Fruit fly (Drosophila melanogaster) whole organism, embryonic: ENCODE measurements around the gene CG42824.

Experiments
- Adf1 ChIP-seq: fragments of 200-800 bp; sonication (Bioruptor generic); IDR thresholded peaks from 2 replicates; pipeline ENCODE4 v1.3.6; 2022; ENCODE audit warnings: missing biosample characterization, missing genetic modification characterization
- Aef1 ChIP-seq: fragments of 200-800 bp; sonication (Bioruptor generic); IDR thresholded peaks from 3 replicates; pipeline ENCODE4 v1.3.6; 2022; ENCODE audit warnings: missing biosample characterization, missing genetic modification characterization
- B-H2 ChIP-seq: fragments of 200-800 bp; sonication (Bioruptor generic); optimal IDR thresholded peaks from 2 replicates; lab custom pipeline; 2018; ENCODE audit warnings: missing biosample characterization, mild to moderate bottlenecking, missing genetic modification characterization
- Bgb ChIP-seq: fragments of 200-800 bp; sonication (Bioruptor generic); IDR thresholded peaks from 2 replicates; pipeline ENCODE4 v1.3.6; 2022; ENCODE audit warnings: missing biosample characterization, missing genetic modification characterization; ENCODE audit not compliant: partially characterized antibody
- CG10979 ChIP-seq: fragments of 200-800 bp; sonication (Bioruptor generic); optimal IDR thresholded peaks from 2 replicates; lab custom pipeline; 2018; ENCODE audit warnings: missing biosample characterization, mild to moderate bottlenecking, missing genetic modification characterization, moderate library complexity
- CG11398 ChIP-seq: fragments of 200-800 bp; sonication (Bioruptor generic); optimal IDR thresholded peaks from 2 replicates; lab custom pipeline; 2016; ENCODE audit warnings: missing biosample characterization, missing genetic modification characterization
- CG12155 ChIP-seq: fragments of 200-800 bp; sonication (Bioruptor generic); optimal IDR thresholded peaks from 3 replicates; lab custom pipeline; 2016; ENCODE audit warnings: missing biosample characterization, missing genetic modification characterization
- CG13775 ChIP-seq: fragments of 200-800 bp; sonication (Bioruptor generic); optimal IDR thresholded peaks from 3 replicates; lab custom pipeline; 2017; ENCODE audit warnings: missing biosample characterization, mild to moderate bottlenecking, missing genetic modification characterization
- CG17612 ChIP-seq: fragments of 200-800 bp; sonication (Bioruptor generic); IDR thresholded peaks from 2 replicates; pipeline ENCODE4 v1.3.6; 2022; ENCODE audit warnings: missing biosample characterization, missing genetic modification characterization
- CG17829 ChIP-seq: fragments of 200-800 bp; optimal IDR thresholded peaks from 2 replicates; lab custom pipeline; 2019; ENCODE audit warnings: missing biosample characterization, mild to moderate bottlenecking, missing genetic modification characterization, moderate library complexity
- CG18619 ChIP-seq: fragments of 200-800 bp; sonication (Bioruptor generic); optimal IDR thresholded peaks from 3 replicates; lab custom pipeline; 2017; ENCODE audit warnings: missing biosample characterization, mild to moderate bottlenecking, missing genetic modification characterization
- CG2712 ChIP-seq: fragments of 200-800 bp; optimal IDR thresholded peaks from 3 replicates; lab custom pipeline; 2019; ENCODE audit warnings: missing biosample characterization, mild to moderate bottlenecking, missing genetic modification characterization, moderate library complexity
- CG3407 ChIP-seq: fragments of 200-800 bp; sonication (Bioruptor generic); optimal IDR thresholded peaks from 2 replicates; lab custom pipeline; 2018; ENCODE audit warnings: missing biosample characterization, mild to moderate bottlenecking, missing genetic modification characterization
- CG4360 ChIP-seq: fragments of 200-800 bp; sonication (Bioruptor generic); IDR thresholded peaks from 2 replicates; pipeline ENCODE4 v1.3.6; 2022; ENCODE audit warnings: missing biosample characterization, missing genetic modification characterization
- CG4854 ChIP-seq: fragments of 200-800 bp; sonication (Bioruptor generic); optimal IDR thresholded peaks from 2 replicates; lab custom pipeline; 2016; ENCODE audit warnings: missing biosample characterization, missing genetic modification characterization, inconsistent platforms
- CG5180 ChIP-seq: fragments of 200-800 bp; sonication (Bioruptor generic); optimal IDR thresholded peaks from 3 replicates; lab custom pipeline; 2017; ENCODE audit warnings: missing biosample characterization, missing genetic modification characterization, mild to moderate bottlenecking, moderate library complexity, missing genetic modification reagents
- CG6175 ChIP-seq: fragments of 200-800 bp; sonication (Bioruptor generic); IDR thresholded peaks from 3 replicates; pipeline ENCODE4 v1.3.6; 2022; ENCODE audit warnings: missing biosample characterization, missing genetic modification characterization
- CG7271 ChIP-seq: fragments of 200-800 bp; sonication (Bioruptor generic); optimal IDR thresholded peaks from 2 replicates; lab custom pipeline; 2018; ENCODE audit warnings: missing biosample characterization, mild to moderate bottlenecking, missing genetic modification characterization, moderate library complexity
- CG8359 ChIP-seq: fragments of 200-800 bp; sonication (Bioruptor generic); optimal IDR thresholded peaks from 2 replicates; lab custom pipeline; 2017; ENCODE audit warnings: missing biosample characterization, mild to moderate bottlenecking, missing genetic modification characterization, borderline replicate concordance
- CHES-1-like ChIP-seq: fragments of 200-800 bp; sonication (Bioruptor generic); optimal IDR thresholded peaks from 2 replicates; lab custom pipeline; 2016; ENCODE audit warnings: missing biosample characterization, missing genetic modification characterization
- CTCF ChIP-seq: fragments of 200-800 bp; sonication (Bioruptor generic); optimal IDR thresholded peaks from 2 replicates; lab custom pipeline; 2017; ENCODE audit warnings: missing biosample characterization, mild to moderate bottlenecking, missing genetic modification characterization, moderate library complexity
- Dbx ChIP-seq: fragments of 200-800 bp; sonication (Bioruptor generic); IDR thresholded peaks from 3 replicates; pipeline ENCODE4 v1.3.6; 2022; ENCODE audit warnings: missing biosample characterization, missing genetic modification characterization
- Dip3 ChIP-seq: fragments of 200-800 bp; sonication (Bioruptor generic); optimal IDR thresholded peaks from 3 replicates; lab custom pipeline; 2016; ENCODE audit warnings: missing biosample characterization, missing genetic modification characterization
- Doc2 ChIP-seq: fragments of 200-800 bp; sonication (Bioruptor generic); IDR thresholded peaks from 2 replicates; pipeline ENCODE4 v1.3.6; 2022; ENCODE audit warnings: missing biosample characterization, missing genetic modification characterization
- ERR ChIP-seq: fragments of 200-800 bp; sonication (Bioruptor generic); optimal IDR thresholded peaks from 2 replicates; lab custom pipeline; 2016; ENCODE audit warnings: missing biosample characterization, missing genetic modification characterization
- Ets97D ChIP-seq: fragments of 200-800 bp; sonication (Bioruptor generic); optimal IDR thresholded peaks from 3 replicates; lab custom pipeline; 2016; ENCODE audit warnings: missing biosample characterization, missing genetic modification characterization
- Fer1 ChIP-seq: fragments of 200-800 bp; sonication (Bioruptor generic); optimal IDR thresholded peaks from 2 replicates; lab custom pipeline; 2017; ENCODE audit warnings: missing biosample characterization, mild to moderate bottlenecking, missing genetic modification characterization
- GATAe ChIP-seq: fragments of 200-800 bp; sonication (Bioruptor generic); conservative IDR thresholded peaks from 2 replicates; pipeline ENCODE4 v1.3.6; 2022; ENCODE audit warnings: missing biosample characterization, missing genetic modification characterization
- Hr51 ChIP-seq, 2 experiments: fragments of 200-800 bp; sonication (Bioruptor generic); optimal IDR thresholded peaks; 2 replicates in 1 of 2; 3 replicates in 1 of 2; lab custom pipeline; 2016 to 2018; ENCODE audit warnings: missing biosample characterization in 2 of 2, missing genetic modification characterization in 2 of 2, mild to moderate bottlenecking in 1 of 2, moderate library complexity in 1 of 2
- Jarid2 ChIP-seq: fragments of 200-800 bp; sonication (Bioruptor generic); optimal IDR thresholded peaks from 3 replicates; lab custom pipeline; 2017; ENCODE audit warnings: mild to moderate bottlenecking, missing biosample characterization, missing genetic modification reagents, missing genetic modification characterization
- Mad ChIP-seq: fragments of 200-800 bp; sonication (Bioruptor generic); optimal IDR thresholded peaks from 2 replicates; lab custom pipeline; 2016; ENCODE audit warnings: missing biosample characterization, missing genetic modification characterization
- Poxn ChIP-seq: fragments of 200-800 bp; sonication (Bioruptor generic); IDR thresholded peaks from 2 replicates; pipeline ENCODE4 v1.3.6; 2022; ENCODE audit warnings: missing biosample characterization, missing genetic modification characterization
- Side ChIP-seq: fragments of 200-800 bp; sonication (Bioruptor generic); optimal IDR thresholded peaks from 2 replicates; lab custom pipeline; 2016; ENCODE audit warnings: missing biosample characterization, missing genetic modification characterization
- Sox100B ChIP-seq: fragments of 200-800 bp; sonication (Bioruptor generic); optimal IDR thresholded peaks from 3 replicates; lab custom pipeline; 2018; ENCODE audit warnings: missing biosample characterization, mild to moderate bottlenecking, missing genetic modification characterization
- Sox102F ChIP-seq: fragments of 200-800 bp; sonication (Bioruptor generic); optimal IDR thresholded peaks from 2 replicates; lab custom pipeline; 2018; ENCODE audit warnings: missing biosample characterization, mild to moderate bottlenecking, missing genetic modification characterization, moderate library complexity
- amos ChIP-seq: fragments of 200-800 bp; sonication (Bioruptor generic); IDR thresholded peaks from 2 replicates; pipeline ENCODE4 v1.3.6; 2022; ENCODE audit warnings: missing biosample characterization, missing genetic modification characterization; ENCODE audit not compliant: partially characterized antibody
- cg ChIP-seq: fragments of 200-800 bp; sonication (Bioruptor generic); optimal IDR thresholded peaks from 3 replicates; lab custom pipeline; 2019; ENCODE audit warnings: missing biosample characterization, mild to moderate bottlenecking, missing genetic modification characterization, moderate library complexity
- chif ChIP-seq, 2 experiments: fragments of 200-800 bp; sonication (Bioruptor generic); optimal IDR thresholded peaks; 3 replicates each; lab custom pipeline; 2016; ENCODE audit warnings: missing biosample characterization in 2 of 2, missing genetic modification characterization in 2 of 2
- dm ChIP-seq: fragments of 200-800 bp; sonication (Bioruptor generic); optimal IDR thresholded peaks from 3 replicates; lab custom pipeline; 2016; ENCODE audit warnings: missing biosample characterization, missing genetic modification characterization
- emc ChIP-seq: fragments of 200-800 bp; sonication (Bioruptor generic); optimal IDR thresholded peaks from 2 replicates; lab custom pipeline; 2016; ENCODE audit warnings: missing biosample characterization, missing genetic modification characterization
- gcm ChIP-seq: fragments of 200-800 bp; sonication (Bioruptor generic); optimal IDR thresholded peaks from 2 replicates; lab custom pipeline; 2019; ENCODE audit warnings: missing biosample characterization, mild to moderate bottlenecking, missing genetic modification characterization, moderate library complexity
- her ChIP-seq: fragments of 200-800 bp; sonication (Bioruptor generic); optimal IDR thresholded peaks from 2 replicates; lab custom pipeline; 2016; ENCODE audit warnings: missing biosample characterization, missing genetic modification characterization
- ind ChIP-seq: fragments of 200-800 bp; sonication (Bioruptor generic); optimal IDR thresholded peaks from 3 replicates; lab custom pipeline; 2016; ENCODE audit warnings: missing biosample characterization, missing genetic modification characterization
- kni ChIP-seq: fragments of 200-800 bp; sonication (Bioruptor generic); optimal IDR thresholded peaks from 3 replicates; lab custom pipeline; 2017; ENCODE audit warnings: mild to moderate bottlenecking, missing biosample characterization, missing genetic modification reagents, missing genetic modification characterization
- pita ChIP-seq: fragments of 200-800 bp; sonication (Bioruptor generic); optimal IDR thresholded peaks from 2 replicates; lab custom pipeline; 2017; ENCODE audit warnings: missing biosample characterization, mild to moderate bottlenecking, missing genetic modification characterization
- pnt ChIP-seq: fragments of 200-800 bp; sonication (Bioruptor generic); optimal IDR thresholded peaks from 3 replicates; lab custom pipeline; 2016; ENCODE audit warnings: missing biosample characterization, missing genetic modification characterization
- stc ChIP-seq: fragments of 200-800 bp; sonication (Bioruptor generic); IDR thresholded peaks from 2 replicates; pipeline ENCODE4 v1.3.6; 2022; ENCODE audit warnings: missing biosample characterization, missing genetic modification characterization
- tio ChIP-seq: fragments of 200-800 bp; sonication (Bioruptor generic); optimal IDR thresholded peaks from 2 replicates; lab custom pipeline; 2017; ENCODE audit warnings: missing biosample characterization, missing genetic modification characterization, inconsistent platforms
- vnd ChIP-seq: fragments of 200-800 bp; sonication (Bioruptor generic); IDR thresholded peaks from 3 replicates; pipeline ENCODE4 v1.3.6; 2022; ENCODE audit warnings: missing biosample characterization, missing genetic modification characterization; ENCODE audit not compliant: partially characterized antibody
- wek ChIP-seq: fragments of 200-800 bp; sonication (Bioruptor generic); optimal IDR thresholded peaks from 3 replicates; lab custom pipeline; 2018; ENCODE audit warnings: missing biosample characterization, mild to moderate bottlenecking, missing genetic modification characterization, moderate library complexity
- z ChIP-seq: fragments of 200-800 bp; sonication (Bioruptor generic); IDR thresholded peaks from 3 replicates; pipeline ENCODE4 v1.3.6; 2022; ENCODE audit warnings: missing biosample characterization, missing genetic modification characterization

Gene CG42824

DNA sequence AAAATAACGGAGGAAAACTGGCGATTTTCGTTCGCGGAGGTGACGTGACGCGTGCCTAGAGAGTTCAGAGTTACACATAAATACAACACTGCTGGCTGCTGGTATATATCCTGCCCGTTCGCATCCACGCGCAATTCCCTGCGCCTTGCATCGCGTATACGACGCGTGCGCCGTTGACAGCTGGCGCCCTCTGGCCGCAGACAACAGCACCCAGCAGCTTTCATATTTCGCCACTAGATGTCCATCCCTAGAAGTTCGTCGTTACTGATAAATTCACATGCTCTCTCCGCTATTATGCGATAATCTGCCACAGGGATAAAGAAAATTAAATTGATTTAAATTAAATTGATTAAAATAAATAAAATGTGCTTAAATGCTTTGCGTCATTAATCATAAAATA is 3.9 kb downstream of the CG42824 start, which contains the start of gene Sur-8:
Gene Sur-8, minus strand, starts transcription at position 82 of the 400 bp plus-strand sequence.
- peak; percentile 46; the same call in 1 of the 2 replicates for TF ChIP-seq Bgb (GFP tag; lab: Robert Waterston, UW)
- peak; percentile 84 for TF ChIP-seq Dbx (GFP tag; lab: Robert Waterston, UW)
- peak; percentile 2 for TF ChIP-seq Side (GFP tag; lab: Kevin White, UChicago)
- TF ChIP-seq CG4854, result peak; percentile 36
- no peak for TF ChIP-seq Fer1 (GFP tag; lab: Kevin White, UChicago)
- peak; percentile 26 for TF ChIP-seq Jarid2
- TF ChIP-seq CG4360 (GFP tag; lab: Robert Waterston, UW), result no peak
- no peak; the same call in 1 of the 2 replicates for TF ChIP-seq amos (GFP tag; lab: Robert Waterston, UW)
- peak; percentile 39 for TF ChIP-seq Adf1 (GFP tag; lab: Robert Waterston, UW)
- TF ChIP-seq chif (GFP tag; optimal IDR thresholded peaks at IDR 0.05; lab: Kevin White, UChicago), result peak; percentile 17 to 74
- peak; percentile 30 for TF ChIP-seq B-H2 (GFP tag; lab: Kevin White, UChicago)
- peak; percentile 34 for TF ChIP-seq CG11398
- TF ChIP-seq CG17612 (GFP tag; lab: Robert Waterston, UW), result peak; percentile 32; the same call in 1 of the 2 replicates
- TF ChIP-seq vnd (GFP tag; lab: Robert Waterston, UW), result no peak
- peak; percentile 31 for TF ChIP-seq dm (GFP tag; lab: Kevin White, UChicago)
- peak; percentile 25 for TF ChIP-seq wek (GFP tag; lab: Kevin White, UChicago)
- no peak for TF ChIP-seq gcm (GFP tag; lab: Kevin White, UChicago)
- TF ChIP-seq CG3407 (GFP tag; lab: Kevin White, UChicago), result peak; percentile 26
- peak; percentile 53 for TF ChIP-seq CG17829 (tag; lab: Kevin White, UChicago)
- peak; percentile 64 for TF ChIP-seq ind (GFP tag; lab: Kevin White, UChicago)
- TF ChIP-seq Hr51 (GFP tag; optimal IDR thresholded peaks at IDR 0.05; lab: Kevin White, UChicago), result peak in 1 of 2 experiments; percentile 17
- TF ChIP-seq Aef1 (GFP tag; lab: Robert Waterston, UW), result peak; percentile 50; the same call in 1 of the 3 replicates
- TF ChIP-seq CG6175 (GFP tag; lab: Robert Waterston, UW), result peak; percentile 51; the same call in 2 of the 3 replicates
- TF ChIP-seq ERR (GFP tag; lab: Kevin White, UChicago), result no peak
- no peak for TF ChIP-seq CG2712 (tag; lab: Kevin White, UChicago)
- peak; percentile 65 for TF ChIP-seq her (GFP tag; lab: Kevin White, UChicago)
- TF ChIP-seq CG7271, result no peak
- peak; percentile 55 for TF ChIP-seq CG18619
- no peak for TF ChIP-seq kni (GFP tag; lab: Kevin White, UChicago)
- TF ChIP-seq Poxn, result no peak
- peak; percentile 40 for TF ChIP-seq Mad (GFP tag; lab: Kevin White, UChicago)
- no peak for TF ChIP-seq emc (GFP tag; lab: Kevin White, UChicago)
- TF ChIP-seq CG8359 (GFP tag; lab: Kevin White, UChicago), result peak; percentile 47
- TF ChIP-seq cg (GFP tag; lab: Kevin White, UChicago), result no peak
- TF ChIP-seq CG10979 (tag; lab: Kevin White, UChicago), result peak; percentile 88
- TF ChIP-seq CTCF (GFP tag; lab: Kevin White, UChicago), result peak; percentile 98
- TF ChIP-seq CG12155 (GFP tag; lab: Kevin White, UChicago), result peak; percentile 49
- peak; percentile 17 for TF ChIP-seq tio (GFP tag; lab: Kevin White, UChicago)
- TF ChIP-seq Ets97D (GFP tag; lab: Kevin White, UChicago), result peak; percentile 45
- peak; percentile 68 for TF ChIP-seq Sox102F (GFP tag; lab: Kevin White, UChicago)
- TF ChIP-seq Sox100B (GFP tag; lab: Kevin White, UChicago), result no peak
- peak; percentile 65 for TF ChIP-seq pnt (GFP tag; lab: Kevin White, UChicago)
- peak; percentile 39 for TF ChIP-seq Dip3 (GFP tag; lab: Kevin White, UChicago)
- peak; percentile 39; the same call in 1 of the 2 replicates for TF ChIP-seq stc (GFP tag; lab: Robert Waterston, UW)
- 0 out of 2 replicates have a peak, but pooled peaks have one; percentile 27 for TF ChIP-seq GATAe
- TF ChIP-seq z (GFP tag; lab: Robert Waterston, UW), result no peak
- no peak for TF ChIP-seq Doc2
- no peak for TF ChIP-seq pita (GFP tag; lab: Kevin White, UChicago)
- peak; percentile 52 for TF ChIP-seq CHES-1-like
- no peak for TF ChIP-seq CG5180
- TF ChIP-seq CG13775, result peak; percentile 30
